Worm (Caenorhabditis elegans): ENCODE results near the gene clec-222.

The clec-222 gene

ce11 chrV:11228653-11229173, 42.4 kb upstream of the clec-222 start, which contains the start of gene pqn-70:
TSS of gene pqn-70 (minus strand) at chrV:11228703.
- TF ChIP-seq snpc-1.1 (tag; optimal IDR thresholded peaks at IDR 0.05; ENCODE audit: insufficient read depth) (no peak), fkh-3 (tag; optimal IDR thresholded peaks at IDR 0.05) (no peak), Y53G8AR.9 (GFP tag; conservative IDR thresholded peaks at IDR 0.05) (no peak), madf-10 (tag; optimal IDR thresholded peaks at IDR 0.05) (peak; percentile 76), F57A8.1 (GFP tag; optimal IDR thresholded peaks at IDR 0.05) (no peak), ztf-28 (GFP tag; IDR thresholded peaks at IDR 0.05) (no peak), C17E4.6 (GFP tag; IDR thresholded peaks at IDR 0.05) (no peak), tlf-1 (GFP tag; optimal IDR thresholded peaks at IDR 0.05) (peak; percentile 46), akir-1 (GFP tag; optimal IDR thresholded peaks at IDR 0.05) (no peak), sea-2 (GFP tag; IDR thresholded peaks at IDR 0.05) (no peak), gei-17 (GFP tag; optimal IDR thresholded peaks at IDR 0.05) (peak; percentile 33), somi-1 (GFP tag; optimal IDR thresholded peaks at IDR 0.05) (peak; percentile 68), athp-1 (tag; optimal IDR thresholded peaks at IDR 0.05) (peak; percentile 33), egl-18 (GFP tag; IDR thresholded peaks at IDR 0.05) (no peak), hmg-20 (GFP tag; IDR thresholded peaks at IDR 0.05) (no peak), hrde-1 (tag; optimal IDR thresholded peaks at IDR 0.05; ENCODE audit: borderline replicate concordance) (no peak), D2030.7 (GFP tag; IDR thresholded peaks at IDR 0.05) (peak; percentile 33; the same call in 1 of the 2 replicates), ZK185.1 (tag; optimal IDR thresholded peaks at IDR 0.05; ENCODE audit: poor library complexity, severe bottlenecking) (peak; percentile 65), B0035.1 (tag; optimal IDR thresholded peaks at IDR 0.05) (peak; percentile 33), hsf-1 (GFP tag; IDR thresholded peaks at IDR 0.05) (no peak), Y67H2A.10 (GFP tag; conservative IDR thresholded peaks at IDR 0.05) (peak; percentile 53; the same call in 1 of the 2 replicates), F55B11.4 (tag; optimal IDR thresholded peaks at IDR 0.05; ENCODE audit: borderline replicate concordance, insufficient read depth) (no peak), attf-6 (GFP tag; IDR thresholded peaks at IDR 0.05) (no peak), lin-26 (GFP tag; IDR thresholded peaks at IDR 0.05) (peak; percentile 71; the same call in 1 of the 2 replicates), ceh-27 (GFP tag; optimal IDR thresholded peaks at IDR 0.05) (peak; percentile 82), hlh-12 (tag; optimal IDR thresholded peaks at IDR 0.05) (no peak), ama-1 (optimal IDR thresholded peaks at IDR 0.05) (no peak), ama-1 (GFP tag; optimal IDR thresholded peaks at IDR 0.05) (no peak), K11D2.4 (GFP tag; IDR thresholded peaks at IDR 0.05) (0 out of 2 replicates have a peak, but pooled peaks have one; percentile 42), C06A6.2 (GFP tag; conservative IDR thresholded peaks at IDR 0.05) (0 out of 2 replicates have a peak, but pooled peaks have one; percentile 22), snpc-3.4 (tag; optimal IDR thresholded peaks at IDR 0.05) (peak; percentile 32), dox-1 (GFP tag; IDR thresholded peaks at IDR 0.05) (peak; percentile 67), egl-44 (GFP tag; IDR thresholded peaks at IDR 0.05) (no peak), chd-7 (tag; optimal IDR thresholded peaks at IDR 0.05) (peak; percentile 29), T26A5.8 (tag; optimal IDR thresholded peaks at IDR 0.05) (no peak), ztf-25 (GFP tag; IDR thresholded peaks at IDR 0.05) (no peak), madf-8 (GFP tag; conservative IDR thresholded peaks at IDR 0.05) (no peak), F23B12.7 (tag; optimal IDR thresholded peaks at IDR 0.05; ENCODE audit: insufficient read depth) (peak; percentile 53), die-1 (tag; optimal IDR thresholded peaks at IDR 0.05) (peak; percentile 15), sptf-2 (GFP tag; optimal IDR thresholded peaks at IDR 0.05) (no peak), Y53F4B.3 (GFP tag; IDR thresholded peaks at IDR 0.05) (no peak), pha-4 (tag; optimal IDR thresholded peaks at IDR 0.05) (no peak), F22D6.2 (tag; optimal IDR thresholded peaks at IDR 0.05) (no peak), rpc-1 (optimal IDR thresholded peaks at IDR 0.05) (no peak), rpc-1 (tag; optimal IDR thresholded peaks at IDR 0.05) (no peak), ceh-58 (GFP tag; IDR thresholded peaks at IDR 0.05) (no peak), hlh-26 (GFP tag; conservative IDR thresholded peaks at IDR 0.05) (no peak), lin-40 (tag; optimal IDR thresholded peaks at IDR 0.05) (peak; percentile 67), nfya-2 (GFP tag; IDR thresholded peaks at IDR 0.05) (no peak)

All from whole organism, young adult.